Worm (Caenorhabditis elegans): ENCODE data around the gene ppgn-1.

DNA sequence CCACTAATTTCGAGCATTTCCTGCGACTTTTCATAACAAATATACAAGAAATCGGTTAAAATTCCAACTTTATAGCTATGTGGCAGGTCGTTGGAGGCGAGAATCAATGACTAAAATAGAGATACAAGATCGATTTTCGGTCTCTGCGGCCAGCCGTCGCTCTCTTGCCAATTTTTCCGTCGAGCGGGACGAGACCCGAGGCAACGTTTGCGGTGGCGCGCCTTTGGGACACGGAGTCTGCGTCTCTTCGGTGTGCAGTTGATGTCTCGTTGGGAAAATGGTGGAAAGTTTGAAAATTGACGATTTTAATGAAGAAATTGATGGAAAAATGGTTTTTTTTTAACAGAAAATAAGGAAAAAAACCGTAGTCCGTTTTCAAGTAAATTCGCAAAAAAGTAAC, 31.9 kb downstream of the ppgn-1 start:
- TF ChIP-seq lin-15B (tag; optimal IDR thresholded peaks at IDR 0.05) (peak; percentile 95), daf-12 (tag; optimal IDR thresholded peaks at IDR 0.05) (no peak), ZK546.5 (tag; optimal IDR thresholded peaks at IDR 0.05) (no peak), egl-27 (tag; optimal IDR thresholded peaks at IDR 0.05) (no peak), ztf-11 (tag; optimal IDR thresholded peaks at IDR 0.05) (no peak), unc-62 (GFP tag; optimal IDR thresholded peaks at IDR 0.05) (no peak), ama-1 (optimal IDR thresholded peaks at IDR 0.05) (peak; percentile 47), jun-1 (tag; optimal IDR thresholded peaks at IDR 0.05) (peak; percentile 27), elt-1 (tag; optimal IDR thresholded peaks at IDR 0.05) (no peak), snpc-4 (tag; optimal IDR thresholded peaks at IDR 0.05) (peak; percentile 56), elt-3 (tag; optimal IDR thresholded peaks at IDR 0.05) (no peak), pqm-1 (tag; optimal IDR thresholded peaks at IDR 0.05) (peak; percentile 71), elt-2 (tag; optimal IDR thresholded peaks at IDR 0.05) (peak; percentile 75), fkh-10 (GFP tag; optimal IDR thresholded peaks at IDR 0.05) (no peak)

Measured in whole organism, L3 larva.